Worm (Caenorhabditis elegans) whole organism, midembryonic: Measurements from ENCODE around the gene cdk-11.1.
A peak's percentile ranks its signal among the peaks of the same experiment; 100 is the strongest.

Experiments
- T22C8.4 ChIP-seq: fragments of 200-800 bp; sonication (Bioruptor generic); IDR thresholded peaks from 2 replicates; pipeline ENCODE4 v1.3.6; 2022; ENCODE audit warnings: missing genetic modification characterization, missing compliant biosample characterization
- cog-1 ChIP-seq: sonication (generic microtip); optimal IDR thresholded peaks from 2 replicates; lab custom pipeline; 2016; ENCODE audit warnings: missing genetic modification characterization, missing compliant biosample characterization
- flt-1 ChIP-seq: fragments of 200-800 bp; sonication (Bioruptor generic); IDR thresholded peaks from 2 replicates; pipeline ENCODE4 v1.3.6; 2022; ENCODE audit warnings: missing genetic modification characterization, missing compliant biosample characterization
- klf-2 ChIP-seq: fragments of 200-800 bp; sonication (Bioruptor generic); conservative IDR thresholded peaks from 2 replicates; pipeline ENCODE4 v1.3.6; 2022; ENCODE audit warnings: missing genetic modification reagents, missing genetic modification characterization, missing compliant biosample characterization
- med-1 ChIP-seq: sonication (generic microtip); optimal IDR thresholded peaks from 2 replicates; lab custom pipeline; 2017; ENCODE audit warnings: missing genetic modification characterization, mild to moderate bottlenecking, missing compliant biosample characterization, antibody characterized with exemption, missing genetic modification reagents; ENCODE audit not compliant: insufficient read depth
- ref-1 ChIP-seq: fragments of 200-800 bp; sonication (Bioruptor generic); conservative IDR thresholded peaks from 2 replicates; pipeline ENCODE4 v1.3.6; 2022; ENCODE audit warnings: missing genetic modification reagents, missing genetic modification characterization, missing compliant biosample characterization
- tab-1 ChIP-seq: fragments of 200-800 bp; sonication (Bioruptor generic); IDR thresholded peaks from 2 replicates; pipeline ENCODE4 v1.3.6; 2022; ENCODE audit warnings: missing genetic modification characterization, missing compliant biosample characterization
- ztf-23 ChIP-seq: fragments of 200-800 bp; sonication (Bioruptor generic); IDR thresholded peaks from 2 replicates; pipeline ENCODE4 v1.3.6; 2022; ENCODE audit warnings: missing genetic modification reagents, missing genetic modification characterization, missing compliant biosample characterization
- ztf-29 ChIP-seq: fragments of 200-800 bp; sonication (Bioruptor generic); IDR thresholded peaks from 2 replicates; pipeline ENCODE4 v1.3.6; 2022; ENCODE audit warnings: missing genetic modification reagents, missing genetic modification characterization, missing compliant biosample characterization

The cdk-11.1 gene

DNA sequence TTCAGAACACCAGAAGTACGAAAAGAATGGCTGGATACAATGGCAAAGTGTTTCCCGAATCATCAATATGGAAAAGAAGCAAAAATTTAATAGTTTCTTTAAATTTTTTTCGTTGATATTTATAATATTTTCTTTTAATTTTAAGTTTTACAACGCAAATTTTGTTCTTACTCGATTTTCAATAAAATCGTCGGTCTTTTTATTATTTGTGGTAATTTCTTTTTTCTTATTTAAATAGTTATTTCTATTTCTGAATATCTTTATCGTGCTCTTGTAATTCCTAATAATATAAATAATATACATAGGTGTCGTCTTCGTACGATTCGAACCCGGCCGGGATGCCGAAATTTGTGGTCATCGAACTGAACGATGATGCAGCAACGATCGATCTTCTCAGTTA, 27.3 kb upstream of the cdk-11.1 start, which contains the start of gene lir-1:
lir-1 (plus strand) TSS at position 301 of the 400 bp plus-strand sequence.
- TF ChIP-seq med-1 (GFP tag; lab: Kevin White, UChicago) (no peak), T22C8.4 (GFP tag; lab: Robert Waterston, UW) (no peak), ref-1 (no peak), ztf-23 (GFP tag; lab: Robert Waterston, UW) (no peak), tab-1 (GFP tag; lab: Robert Waterston, UW) (no peak), flt-1 (no peak)

- no peak for TF ChIP-seq cog-1 (tag; lab: Kevin White, UChicago)
- TF ChIP-seq ztf-23 (GFP tag; lab: Robert Waterston, UW), result no peak
- no peak for TF ChIP-seq ref-1
- TF ChIP-seq med-1 (GFP tag; lab: Kevin White, UChicago), result no peak
- no peak for TF ChIP-seq klf-2
- TF ChIP-seq flt-1, result no peak
- no peak for TF ChIP-seq ztf-29
- no peak for TF ChIP-seq tab-1 (GFP tag; lab: Robert Waterston, UW)
- TF ChIP-seq T22C8.4 (GFP tag; lab: Robert Waterston, UW), result no peak
Observed at ce11 chrII:7675752-7676151, 23.3 kb upstream of the cdk-11.1 start.

DNA sequence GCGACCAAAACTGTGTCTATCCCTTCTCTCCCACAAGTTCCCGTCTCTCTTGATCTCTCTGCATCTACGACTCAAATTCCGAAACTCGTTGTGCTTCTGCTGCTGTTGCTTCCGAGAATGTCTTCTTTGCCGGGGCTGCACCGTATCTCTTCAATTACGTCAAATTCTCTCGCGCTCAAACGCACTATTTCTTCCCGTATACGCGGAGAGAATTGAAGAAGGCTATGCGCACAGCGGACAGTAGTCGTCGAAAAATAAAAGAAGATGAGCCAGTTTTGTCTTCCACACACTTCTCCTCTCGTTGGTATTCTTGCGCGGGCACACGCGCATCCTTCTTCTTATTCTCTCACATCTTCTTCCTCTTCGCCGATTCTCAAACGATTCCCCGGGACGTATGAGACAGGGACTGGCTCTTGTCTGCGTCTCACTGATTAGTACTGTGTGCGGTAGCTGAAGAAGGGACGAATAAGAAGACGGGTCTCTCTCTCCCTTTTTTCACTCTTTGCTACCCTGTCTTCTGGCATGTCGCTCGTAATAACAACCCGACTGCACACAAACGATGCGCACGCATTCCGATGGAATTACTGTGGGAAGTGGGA, 22.6 kb upstream of the cdk-11.1 start:
- TF ChIP-seq T22C8.4 (GFP tag; lab: Robert Waterston, UW) (no peak), cog-1 (tag; lab: Kevin White, UChicago) (peak; percentile 24), ref-1 (0 out of 2 replicates have a peak, but pooled peaks have one; percentile 7)

DNA sequence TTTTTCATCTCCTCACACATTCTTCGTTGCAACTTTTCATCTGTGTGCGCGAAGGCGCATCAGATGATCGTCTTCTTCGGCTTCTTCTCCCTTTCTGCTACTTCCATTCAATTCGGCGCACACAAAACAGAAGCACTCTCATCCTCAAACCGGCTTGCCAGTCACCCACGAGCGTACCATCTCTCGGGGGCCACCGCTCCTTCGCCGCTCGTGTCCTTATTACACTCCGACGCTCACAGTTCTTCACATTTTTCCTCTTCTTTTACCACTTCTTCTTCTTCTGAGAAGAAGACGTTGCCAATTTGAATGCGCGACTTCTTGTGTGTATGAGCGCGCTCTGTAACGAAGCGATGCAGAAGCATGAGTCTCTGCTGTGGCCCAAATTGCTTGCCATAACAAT, 20.5 kb upstream of the cdk-11.1 start:
- no peak for TF ChIP-seq ztf-29
- TF ChIP-seq cog-1 (tag; lab: Kevin White, UChicago), result no peak
- TF ChIP-seq klf-2, result no peak
- no peak for TF ChIP-seq ztf-23 (GFP tag; lab: Robert Waterston, UW)
- TF ChIP-seq med-1 (GFP tag; lab: Kevin White, UChicago), result no peak
- no peak for TF ChIP-seq flt-1
- no peak for TF ChIP-seq T22C8.4 (GFP tag; lab: Robert Waterston, UW)
- no peak for TF ChIP-seq tab-1 (GFP tag; lab: Robert Waterston, UW)
- no peak for TF ChIP-seq ref-1

DNA sequence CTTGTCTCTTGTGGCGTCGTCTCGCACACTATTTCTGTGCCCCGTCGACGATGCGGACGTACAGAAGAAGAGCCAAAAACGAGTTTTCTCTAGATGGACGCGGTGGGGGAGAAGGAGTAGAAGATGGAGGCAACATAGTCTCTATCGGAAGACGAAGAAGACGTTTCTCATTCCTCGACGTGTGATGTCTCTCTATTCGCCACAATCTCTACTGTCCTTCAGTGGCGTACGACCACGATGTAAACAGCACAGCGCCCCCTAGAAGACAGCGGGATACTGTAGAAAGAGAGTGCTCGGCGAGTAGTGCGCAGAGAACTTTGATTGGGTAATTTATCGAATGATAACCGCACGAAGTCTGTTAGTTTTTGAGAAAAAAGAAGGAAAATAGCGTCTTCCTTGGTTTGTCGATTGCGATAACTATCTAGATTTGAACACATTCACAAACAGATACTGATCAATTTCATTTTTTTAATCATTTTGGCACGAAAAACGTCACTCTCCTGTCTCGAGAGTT, 19.5 kb upstream of the cdk-11.1 start:
- TF ChIP-seq ztf-23 (GFP tag; lab: Robert Waterston, UW) (no peak), tab-1 (GFP tag; lab: Robert Waterston, UW) (no peak), klf-2 (no peak), cog-1 (tag; lab: Kevin White, UChicago) (no peak), med-1 (GFP tag; lab: Kevin White, UChicago) (no peak), T22C8.4 (GFP tag; lab: Robert Waterston, UW) (no peak), ztf-29 (no peak), ref-1 (no peak), flt-1 (no peak)

DNA sequence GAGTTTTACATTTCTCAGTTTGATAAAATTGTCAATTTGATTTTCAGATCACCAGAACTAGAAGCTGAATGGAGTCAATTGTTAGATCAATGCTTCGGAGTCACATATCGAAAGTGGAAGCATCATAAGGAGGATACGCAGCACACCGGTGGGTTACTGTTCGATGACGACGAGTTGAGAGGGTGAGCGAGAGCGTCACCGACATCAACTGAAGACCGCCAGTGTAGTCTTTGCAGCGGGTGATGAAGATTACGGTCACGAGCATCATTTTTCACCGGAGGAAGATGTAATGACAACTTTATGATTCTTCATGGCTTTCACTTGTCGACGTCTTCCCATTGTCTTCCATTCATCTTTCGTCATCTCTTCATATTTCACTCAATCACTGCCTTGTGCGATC, 17.1 kb upstream of the cdk-11.1 start, which contains the start of gene lin-26:
lin-26 (plus strand) TSS at position 301 of the 400 bp plus-strand sequence.
- TF ChIP-seq ztf-29 (no peak), med-1 (GFP tag; lab: Kevin White, UChicago) (no peak), tab-1 (GFP tag; lab: Robert Waterston, UW) (no peak), flt-1 (no peak), ref-1 (no peak), T22C8.4 (GFP tag; lab: Robert Waterston, UW) (no peak), ztf-23 (GFP tag; lab: Robert Waterston, UW) (no peak), klf-2 (no peak), cog-1 (tag; lab: Kevin White, UChicago) (no peak)

- no peak for TF ChIP-seq flt-1
- TF ChIP-seq tab-1 (GFP tag; lab: Robert Waterston, UW), result no peak
Observed at ce11 chrII:7682488-7682887, 16.5 kb upstream of the cdk-11.1 start.

- TF ChIP-seq T22C8.4 (GFP tag; lab: Robert Waterston, UW), result no peak
- no peak for TF ChIP-seq cog-1 (tag; lab: Kevin White, UChicago)
- TF ChIP-seq ztf-29, result no peak
- TF ChIP-seq ref-1, result no peak
- TF ChIP-seq ztf-23 (GFP tag; lab: Robert Waterston, UW), result no peak
- TF ChIP-seq tab-1 (GFP tag; lab: Robert Waterston, UW), result no peak
- TF ChIP-seq flt-1, result no peak
- TF ChIP-seq klf-2, result no peak
Observed at ce11 chrII:7684589-7684988, 14.4 kb upstream of the cdk-11.1 start, which contains the start of gene F18A1.1. Gene F18A1.1, plus strand, starts transcription at chrII:7684889.

DNA sequence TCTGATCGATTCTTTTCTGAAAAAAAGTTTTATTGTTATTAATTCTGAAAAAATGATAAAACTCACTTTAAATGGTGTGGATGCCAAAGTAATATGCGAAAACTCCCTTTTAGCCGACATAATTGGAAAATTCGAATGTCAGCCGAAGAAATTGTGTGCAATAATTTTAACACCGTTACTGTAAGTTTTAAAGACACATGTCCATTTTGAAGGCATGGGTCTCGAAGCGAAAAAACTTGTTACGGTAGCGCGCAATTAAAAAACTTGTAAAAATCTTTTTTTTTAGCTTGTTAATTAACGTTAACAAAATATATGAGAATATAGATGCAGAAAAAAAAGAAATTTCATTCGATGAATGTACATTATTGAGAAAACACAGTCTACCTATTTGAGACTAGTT, 8.7 kb upstream of the cdk-11.1 start, which contains the start of gene pid-1:
pid-1 (minus strand) TSS at position 173 of the 400 bp plus-strand sequence.
- TF ChIP-seq med-1 (GFP tag; lab: Kevin White, UChicago) (no peak), cog-1 (tag; lab: Kevin White, UChicago) (no peak), ref-1 (no peak), tab-1 (GFP tag; lab: Robert Waterston, UW) (no peak)

DNA sequence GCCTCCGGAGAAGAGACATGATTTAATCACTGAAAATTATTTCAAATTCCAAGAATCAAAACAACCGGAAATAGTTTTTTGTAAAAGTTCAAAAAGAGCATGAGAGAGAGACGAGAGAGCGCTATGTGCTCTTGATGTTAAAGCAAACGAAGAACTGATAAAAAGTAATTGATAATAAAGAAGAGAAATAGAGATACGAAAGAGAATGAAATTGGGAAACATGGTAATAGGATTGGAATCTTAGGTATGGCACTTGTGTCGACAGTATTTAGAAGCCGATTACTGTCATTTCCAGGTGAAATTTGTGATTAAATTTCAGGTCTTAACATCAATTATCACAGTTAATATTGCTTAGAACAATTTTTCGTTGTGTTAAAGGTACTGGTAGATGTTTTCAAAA, 5.1 kb upstream of the cdk-11.1 start, which contains the start of gene nhx-2:
nhx-2 (minus strand) TSS at position 29 of the 400 bp plus-strand sequence.
- TF ChIP-seq klf-2 (no peak), ref-1 (no peak), tab-1 (GFP tag; lab: Robert Waterston, UW) (no peak), ztf-29 (no peak), ztf-23 (GFP tag; lab: Robert Waterston, UW) (no peak), cog-1 (tag; lab: Kevin White, UChicago) (no peak), med-1 (GFP tag; lab: Kevin White, UChicago) (no peak), flt-1 (no peak), T22C8.4 (GFP tag; lab: Robert Waterston, UW) (no peak)
